Worm (Caenorhabditis elegans) whole organism, L4 larva: ENCODE data around the gene cyp-32B1.
A peak's percentile ranks its signal among the peaks of the same experiment; 100 is the strongest.

ENCODE experiments used
- D1046.2 ChIP-seq: fragments of 200-800 bp; sonication (Bioruptor generic); IDR thresholded peaks from 2 replicates; pipeline ENCODE4 v1.3.6; 2022; ENCODE audit warnings: missing genetic modification characterization, missing compliant biosample characterization
- F37D6.2 ChIP-seq: sonication (generic microtip); optimal IDR thresholded peaks from 2 replicates; lab custom pipeline; 2016; ENCODE audit warnings: mild to moderate bottlenecking, missing genetic modification characterization, missing compliant biosample characterization
- R02D3.7 ChIP-seq: fragments of 150-350 bp; sonication (generic microtip); optimal IDR thresholded peaks from 3 replicates; lab custom pipeline; 2014; ENCODE audit warnings: missing biosample characterization, missing genetic modification characterization
- Y48G9A.11 ChIP-seq: fragments of 200-800 bp; sonication (Bioruptor generic); IDR thresholded peaks from 2 replicates; pipeline ENCODE4 v1.3.6; 2022; ENCODE audit warnings: missing genetic modification reagents, missing genetic modification characterization, missing compliant biosample characterization
- aha-1 ChIP-seq: fragments of 150-350 bp; peaks from one replicate; lab custom pipeline; 2014; ENCODE audit warnings: missing biosample characterization, missing genetic modification characterization
- aly-2 ChIP-seq: sonication (generic microtip); optimal IDR thresholded peaks from 2 replicates; lab custom pipeline; 2018; ENCODE audit warnings: missing biosample characterization, missing genetic modification characterization
- ceh-44 ChIP-seq: fragments of 200-800 bp; sonication (Bioruptor generic); IDR thresholded peaks from 2 replicates; pipeline ENCODE4 v1.3.6; 2022; ENCODE audit warnings: missing genetic modification reagents, missing genetic modification characterization, missing compliant biosample characterization
- ces-1 ChIP-seq: fragments of 150-350 bp; sonication (generic microtip); optimal IDR thresholded peaks from 4 replicates; lab custom pipeline; 2014; ENCODE audit warnings: missing biosample characterization, missing genetic modification reagents, missing genetic modification characterization
- cey-2 ChIP-seq: sonication (generic microtip); optimal IDR thresholded peaks from 3 replicates; lab custom pipeline; 2017; ENCODE audit warnings: missing genetic modification characterization, mild to moderate bottlenecking, missing compliant biosample characterization, antibody characterized with exemption, borderline replicate concordance; ENCODE audit not compliant: insufficient read depth
- ctbp-1 ChIP-seq: fragments of 200-800 bp; sonication (Bioruptor generic); IDR thresholded peaks from 2 replicates; pipeline ENCODE4 v1.3.6; 2022; ENCODE audit warnings: missing genetic modification reagents, missing genetic modification characterization, missing compliant biosample characterization
- daf-16 ChIP-seq, 3 experiments: sonication (generic microtip); optimal IDR thresholded peaks; 2 replicates each; lab custom pipeline; 2016 to 2017; ENCODE audit warnings: missing genetic modification characterization in 3 of 3, missing genetic modification reagents in 3 of 3, mild to moderate bottlenecking in 2 of 3, missing compliant biosample characterization in 2 of 3, missing biosample characterization in 1 of 3, moderate library complexity in 1 of 3
- dmd-6 ChIP-seq: fragments of 200-800 bp; sonication (Bioruptor generic); IDR thresholded peaks from 2 replicates; pipeline ENCODE4 v1.3.6; 2022; ENCODE audit warnings: missing genetic modification reagents, missing genetic modification characterization, missing compliant biosample characterization
- dmd-8 ChIP-seq: fragments of 200-800 bp; sonication (Bioruptor generic); IDR thresholded peaks from 2 replicates; pipeline ENCODE4 v1.3.6; 2022; ENCODE audit warnings: missing genetic modification characterization, missing compliant biosample characterization
- dpl-1 ChIP-seq: fragments of 150-350 bp; optimal IDR thresholded peaks from 2 replicates; lab custom pipeline; 2014; ENCODE audit warnings: missing biosample characterization, missing genetic modification reagents, missing genetic modification characterization
- dve-1 ChIP-seq: sonication (generic microtip); optimal IDR thresholded peaks from 2 replicates; lab custom pipeline; 2017; ENCODE audit warnings: antibody characterized with exemption, mild to moderate bottlenecking, missing genetic modification characterization, missing compliant biosample characterization; ENCODE audit not compliant: insufficient read depth
- egl-27 ChIP-seq: sonication (generic microtip); optimal IDR thresholded peaks from 3 replicates; lab custom pipeline; 2017; ENCODE audit warnings: missing biosample characterization, missing genetic modification reagents, missing genetic modification characterization
- egl-43 ChIP-seq: fragments of 200-800 bp; sonication (Bioruptor generic); IDR thresholded peaks from 2 replicates; pipeline ENCODE4 v1.3.6; 2022; ENCODE audit warnings: missing genetic modification reagents, missing genetic modification characterization, missing compliant biosample characterization
- fkh-10 ChIP-seq: fragments of 150-350 bp; optimal IDR thresholded peaks from 2 replicates; lab custom pipeline; 2014; ENCODE audit warnings: missing biosample characterization, missing genetic modification reagents, missing genetic modification characterization
- hif-1 ChIP-seq, 2 experiments: sonication (generic microtip); optimal IDR thresholded peaks; 2 replicates each; lab custom pipeline; 2016 to 2017; ENCODE audit warnings: missing compliant biosample characterization in 2 of 2, missing genetic modification characterization in 2 of 2, missing genetic modification reagents in 2 of 2, missing genotype in 2 of 2, mild to moderate bottlenecking in 1 of 2
- hlh-30 ChIP-seq: sonication (generic microtip); optimal IDR thresholded peaks from 2 replicates; lab custom pipeline; 2017; ENCODE audit warnings: antibody characterized with exemption, mild to moderate bottlenecking, missing genetic modification characterization, missing compliant biosample characterization; ENCODE audit not compliant: insufficient read depth
- hmg-1.1 ChIP-seq: fragments of 200-800 bp; sonication (Bioruptor generic); IDR thresholded peaks from 2 replicates; pipeline ENCODE4 v1.3.6; 2022; ENCODE audit warnings: missing genetic modification reagents, missing genetic modification characterization, missing compliant biosample characterization
- lin-15B ChIP-seq: fragments of 150-350 bp; sonication (generic microtip); optimal IDR thresholded peaks from 3 replicates; lab custom pipeline; 2014; ENCODE audit warnings: missing biosample characterization, missing genetic modification characterization
- lin-39 ChIP-seq: fragments of 150-350 bp; optimal IDR thresholded peaks from 2 replicates; lab custom pipeline; 2014; ENCODE audit warnings: missing biosample characterization, missing genetic modification reagents, missing genetic modification characterization
- lsy-2 ChIP-seq, 2 experiments: fragments of 150-350 bp in 1 of 2; sonication (generic microtip) in 1 of 2; optimal IDR thresholded peaks; 2 replicates each; lab custom pipeline; 2014 to 2017; ENCODE audit warnings: missing biosample characterization in 2 of 2, missing genetic modification characterization in 2 of 2
- madf-5 ChIP-seq, 2 experiments: fragments of 200-800 bp; sonication (Bioruptor generic); IDR thresholded peaks; 2 replicates each; pipeline ENCODE4 v1.3.6; 2022; ENCODE audit warnings: missing compliant biosample characterization in 2 of 2, missing genetic modification characterization in 2 of 2
- madf-9 ChIP-seq: fragments of 200-800 bp; sonication (Bioruptor generic); conservative IDR thresholded peaks from 2 replicates; pipeline ENCODE4 v1.3.6; 2022; ENCODE audit warnings: missing genetic modification reagents, missing genetic modification characterization, missing compliant biosample characterization
- mep-1 ChIP-seq: fragments of 150-350 bp; sonication (generic microtip); optimal IDR thresholded peaks from 3 replicates; lab custom pipeline; 2014; ENCODE audit warnings: missing biosample characterization, missing genetic modification characterization
- mxl-2 ChIP-seq: fragments of 200-800 bp; sonication (Bioruptor generic); conservative IDR thresholded peaks from 2 replicates; pipeline ENCODE4 v1.3.6; 2022; ENCODE audit warnings: missing genetic modification reagents, missing genetic modification characterization, missing compliant biosample characterization
- nhr-102 ChIP-seq: sonication (generic microtip); optimal IDR thresholded peaks from 2 replicates; lab custom pipeline; 2016; ENCODE audit warnings: mild to moderate bottlenecking, missing genetic modification characterization, moderate library complexity, missing compliant biosample characterization
- nhr-237 ChIP-seq: sonication (generic microtip); optimal IDR thresholded peaks from 2 replicates; lab custom pipeline; 2017; ENCODE audit warnings: missing biosample characterization, missing genetic modification characterization
- nhr-25 ChIP-seq: sonication (generic microtip); optimal IDR thresholded peaks from 2 replicates; lab custom pipeline; 2017; ENCODE audit warnings: missing genetic modification characterization, mild to moderate bottlenecking, missing compliant biosample characterization, antibody characterized with exemption, moderate library complexity, borderline replicate concordance; ENCODE audit not compliant: insufficient read depth
- nhr-28 ChIP-seq: fragments of 150-350 bp; optimal IDR thresholded peaks from 2 replicates; lab custom pipeline; 2014; ENCODE audit warnings: missing biosample characterization, missing genetic modification characterization
- nhr-77 ChIP-seq: fragments of 150-350 bp; optimal IDR thresholded peaks from 2 replicates; lab custom pipeline; 2014; ENCODE audit warnings: missing biosample characterization, missing genetic modification characterization
- php-3 ChIP-seq: fragments of 200-800 bp; sonication (Bioruptor generic); IDR thresholded peaks from 2 replicates; pipeline ENCODE4 v1.3.6; 2022; ENCODE audit warnings: missing genetic modification reagents, missing genetic modification characterization, missing compliant biosample characterization
- pqm-1 ChIP-seq: sonication (generic microtip); optimal IDR thresholded peaks from 2 replicates; lab custom pipeline; 2017; ENCODE audit warnings: missing biosample characterization, missing genetic modification characterization
- set-16 ChIP-seq: fragments of 200-800 bp; sonication (Bioruptor generic); IDR thresholded peaks from 2 replicates; pipeline ENCODE4 v1.3.6; 2022; ENCODE audit warnings: missing genetic modification reagents, missing genetic modification characterization, missing compliant biosample characterization
- spr-3 ChIP-seq: fragments of 200-800 bp; sonication (Bioruptor generic); optimal IDR thresholded peaks from 2 replicates; lab custom pipeline; 2018; ENCODE audit warnings: mild to moderate bottlenecking, missing genetic modification characterization, missing compliant biosample characterization
- unc-39 ChIP-seq: sonication (generic microtip); optimal IDR thresholded peaks from 2 replicates; lab custom pipeline; 2017; ENCODE audit warnings: missing biosample characterization, missing genetic modification characterization
- unc-62 ChIP-seq, 3 experiments: fragments of 150-350 bp in 1 of 3; sonication (generic microtip); optimal IDR thresholded peaks in 2 of 3; peaks in 1 of 3; 1 replicate in 1 of 3; 2 replicates in 2 of 3; lab custom pipeline; 2014 to 2017; ENCODE audit warnings: missing biosample characterization in 3 of 3, missing genetic modification characterization in 3 of 3, missing genetic modification reagents in 3 of 3, missing genotype in 1 of 3
- vab-7 ChIP-seq: fragments of 200-800 bp; sonication (Bioruptor generic); IDR thresholded peaks from 2 replicates; pipeline ENCODE4 v1.3.6; 2022; ENCODE audit warnings: missing genetic modification reagents, missing genetic modification characterization, missing compliant biosample characterization
- zag-1 ChIP-seq: fragments of 150-350 bp; optimal IDR thresholded peaks from 2 replicates; lab custom pipeline; 2014; ENCODE audit warnings: missing biosample characterization, missing genetic modification characterization
- zfp-2 ChIP-seq: sonication (generic microtip); optimal IDR thresholded peaks from 2 replicates; lab custom pipeline; 2016; ENCODE audit warnings: mild to moderate bottlenecking, missing genetic modification characterization, missing compliant biosample characterization
- zfp-3 ChIP-seq: fragments of 200-800 bp; sonication (Bioruptor generic); conservative IDR thresholded peaks from 2 replicates; pipeline ENCODE4 v1.3.6; 2022; ENCODE audit warnings: missing genetic modification reagents, missing genetic modification characterization, missing compliant biosample characterization
- zip-2 ChIP-seq: fragments of 150-350 bp; optimal IDR thresholded peaks from 2 replicates; lab custom pipeline; 2014; ENCODE audit warnings: missing biosample characterization, missing genetic modification characterization

Gene cyp-32B1

DNA sequence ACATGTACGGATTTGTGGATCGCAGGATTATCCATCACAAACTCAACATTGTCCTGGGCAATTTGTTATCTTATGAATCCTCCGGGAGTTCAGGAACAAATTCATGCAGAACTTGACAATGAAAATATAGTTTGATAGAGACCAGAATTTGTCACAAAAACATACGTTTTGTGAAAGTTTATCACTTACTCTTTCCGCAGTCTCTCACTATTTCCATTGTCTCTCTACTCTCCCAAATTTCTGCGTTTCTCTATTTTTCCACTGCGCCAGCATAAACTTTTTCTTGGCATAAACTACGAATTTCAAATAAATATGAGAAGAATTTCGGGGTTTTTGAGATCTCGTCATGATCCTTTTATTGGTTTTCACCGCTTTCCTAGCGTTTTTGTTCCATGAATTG, 41.4 kb upstream of the cyp-32B1 start, which contains the start of gene cyp-33C3:
TSS of gene cyp-33C3 (plus strand) at position 149 of the 400 bp plus-strand sequence.
- TF ChIP-seq lin-39 (tag; lab: Kevin White, UChicago) (no peak), daf-16 (GFP tag; optimal IDR thresholded peaks at IDR 0.05; lab: Kevin White, UChicago) (no peak), daf-16 (tag; optimal IDR thresholded peaks at IDR 0.05; lab: Kevin White, UChicago) (peak; percentile 9), nhr-28 (tag; lab: Kevin White, UChicago) (peak; percentile 84), nhr-102 (tag; lab: Kevin White, UChicago) (no peak), dmd-6 (GFP tag; lab: Robert Waterston, UW) (peak; percentile 28; the same call in 1 of the 2 replicates)
- TF ChIP-seq, all 104 proteins: peak for 3

DNA sequence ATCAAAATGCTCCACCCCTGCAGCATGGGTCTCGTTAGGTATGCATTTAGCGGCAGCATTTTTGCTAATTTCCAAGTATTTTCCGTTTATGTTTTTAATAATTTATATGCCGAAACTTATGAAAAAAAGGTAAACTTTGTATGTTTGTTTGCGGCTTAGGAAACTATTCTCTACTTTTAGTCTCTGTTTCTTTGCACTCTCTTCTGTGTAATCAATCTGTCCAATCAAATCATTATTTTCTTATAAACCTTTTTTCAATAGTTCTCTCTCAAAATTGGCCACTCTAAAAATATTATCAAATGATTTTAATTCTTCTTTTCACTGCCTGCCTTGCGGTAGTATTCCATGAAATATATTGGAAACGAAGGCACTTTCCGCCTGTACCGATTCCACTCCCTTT, 36.8 kb upstream of the cyp-32B1 start:
- TF ChIP-seq unc-62 (GFP tag; optimal IDR thresholded peaks at IDR 0.05 in 1 of 2; lab: Kevin White, UChicago), result peak in 1 of 2 experiments; percentile 28
- TF ChIP-seq unc-62 (tag; optimal IDR thresholded peaks at IDR 0.05; lab: Kevin White, UChicago), result no peak
- peak; percentile 28 for TF ChIP-seq nhr-28 (tag; lab: Kevin White, UChicago)
- TF ChIP-seq aha-1 (tag; lab: Kevin White, UChicago), result no peak
- TF ChIP-seq daf-16 (GFP tag; optimal IDR thresholded peaks at IDR 0.05; lab: Kevin White, UChicago), result no peak
- TF ChIP-seq daf-16 (tag; optimal IDR thresholded peaks at IDR 0.05; lab: Kevin White, UChicago), result peak; percentile 37
- TF ChIP-seq php-3 (GFP tag; lab: Robert Waterston, UW), result no peak
- TF ChIP-seq ceh-44, result no peak
- no peak for TF ChIP-seq egl-43
- TF ChIP-seq lin-15B (tag; lab: Kevin White, UChicago), result no peak
- no peak for TF ChIP-seq nhr-102 (tag; lab: Kevin White, UChicago)
- TF ChIP-seq nhr-237, result no peak
- peak; percentile 14 for TF ChIP-seq dve-1 (tag; lab: Kevin White, UChicago)
- TF ChIP-seq zip-2 (tag; lab: Kevin White, UChicago), result no peak

DNA sequence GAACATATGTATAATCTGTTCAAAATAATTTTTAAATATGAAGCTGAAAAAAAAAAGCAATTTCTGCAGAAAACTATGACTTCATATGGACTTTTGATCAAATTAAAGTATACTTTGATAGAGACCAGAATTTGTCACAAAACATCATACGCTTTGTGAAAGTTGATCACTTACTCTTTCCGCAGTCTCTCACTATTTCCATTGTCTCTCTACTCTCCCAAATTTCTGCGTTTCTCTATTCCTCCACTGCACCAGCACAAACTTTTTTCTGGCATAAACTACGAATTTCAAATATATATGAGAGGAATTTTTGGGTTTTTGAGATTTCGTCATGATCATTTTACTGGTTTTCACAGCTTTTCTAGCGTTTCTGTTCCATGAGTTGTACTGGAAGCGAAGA, 34.6 kb upstream of the cyp-32B1 start, which contains the start of gene cyp-33C4:
TSS of gene cyp-33C4 (plus strand) at position 293 of the 400 bp plus-strand sequence.
- TF ChIP-seq pqm-1 (tag; lab: Kevin White, UChicago) (peak; percentile 5), ceh-44 (no peak), hlh-30 (tag; lab: Kevin White, UChicago) (peak; percentile 32), madf-5 (GFP tag; IDR thresholded peaks at IDR 0.05; lab: Robert Waterston, UW) (no peak), nhr-102 (tag; lab: Kevin White, UChicago) (peak; percentile 8), dmd-8 (GFP tag; lab: Robert Waterston, UW) (no peak), madf-9 (GFP tag; lab: Robert Waterston, UW) (no peak), cey-2 (tag; lab: Kevin White, UChicago) (no peak), ces-1 (GFP tag; lab: Kevin White, UChicago) (no peak), nhr-25 (no peak), F37D6.2 (tag; lab: Kevin White, UChicago) (no peak), dmd-6 (GFP tag; lab: Robert Waterston, UW) (peak; percentile 75), hmg-1.1 (GFP tag; lab: Robert Waterston, UW) (no peak), spr-3 (GFP tag; lab: Kevin White, UChicago) (no peak), zip-2 (tag; lab: Kevin White, UChicago) (no peak), mxl-2 (GFP tag; lab: Robert Waterston, UW) (no peak), dve-1 (tag; lab: Kevin White, UChicago) (peak; percentile 34), lin-15B (tag; lab: Kevin White, UChicago) (no peak), unc-39 (tag; lab: Kevin White, UChicago) (no peak), zag-1 (no peak), Y48G9A.11 (GFP tag; lab: Robert Waterston, UW) (no peak), aly-2 (no peak), zfp-3 (GFP tag; lab: Robert Waterston, UW) (no peak), nhr-77 (peak; percentile 14), set-16 (GFP tag; lab: Robert Waterston, UW) (no peak), R02D3.7 (tag; lab: Kevin White, UChicago) (no peak), egl-27 (tag; lab: Kevin White, UChicago) (no peak), dpl-1 (no peak), lsy-2 (tag; optimal IDR thresholded peaks at IDR 0.05; lab: Kevin White, UChicago) (no peak), mep-1 (peak; percentile 19), zfp-2 (no peak), vab-7 (GFP tag; lab: Robert Waterston, UW) (no peak), D1046.2 (no peak), ctbp-1 (GFP tag; lab: Robert Waterston, UW) (no peak), hif-1 (tag; optimal IDR thresholded peaks at IDR 0.05; lab: Kevin White, UChicago) (no peak), fkh-10 (GFP tag; lab: Kevin White, UChicago) (no peak), lin-39 (tag; lab: Kevin White, UChicago) (no peak)
